Worm (Caenorhabditis elegans): Measurements from ENCODE around the gene ckk-1.

Gene ckk-1

ce11 chrIII:5591668-5592149, 43.6 kb upstream of the ckk-1 start, which contains the start of the genes ddx-15 and ucr-1 (continued):
- TF ChIP-seq nhr-10 (tag; optimal IDR thresholded peaks at IDR 0.05), result no peak
- peak; percentile 16 for TF ChIP-seq nhr-21 (tag; optimal IDR thresholded peaks at IDR 0.05)
- no peak for TF ChIP-seq aly-2 (tag; optimal IDR thresholded peaks at IDR 0.05)
- no peak for TF ChIP-seq nhr-23 (tag; optimal IDR thresholded peaks at IDR 0.05)
- peak; percentile 57 for TF ChIP-seq crh-2 (tag; optimal IDR thresholded peaks at IDR 0.05)
- TF ChIP-seq mab-5 (tag; optimal IDR thresholded peaks at IDR 0.05), result no peak
- peak; percentile 6 for TF ChIP-seq F13H6.1 (tag; optimal IDR thresholded peaks at IDR 0.05)
- TF ChIP-seq nhr-6 (tag; optimal IDR thresholded peaks at IDR 0.05), result no peak
- TF ChIP-seq sma-9 (GFP tag; optimal IDR thresholded peaks at IDR 0.05), result peak; percentile 38
- no peak for TF ChIP-seq sma-9 (tag; optimal IDR thresholded peaks at IDR 0.05)
- TF ChIP-seq gmeb-1 (tag; optimal IDR thresholded peaks at IDR 0.05), result peak; percentile 80
- TF ChIP-seq lsy-2 (tag; optimal IDR thresholded peaks at IDR 0.05), result peak; percentile 29 to 85
- no peak for TF ChIP-seq Y55F3AM.14 (GFP tag; optimal IDR thresholded peaks at IDR 0.05)

- TF ChIP-seq nhr-21 (tag; optimal IDR thresholded peaks at IDR 0.05) (peak; percentile 30), snpc-4 (tag; optimal IDR thresholded peaks at IDR 0.05) (no peak), aly-2 (tag; optimal IDR thresholded peaks at IDR 0.05) (no peak), nhr-25 (tag; optimal IDR thresholded peaks at IDR 0.05) (peak; percentile 71), fos-1 (tag; optimal IDR thresholded peaks at IDR 0.05) (peak; percentile 19), nhr-10 (tag; optimal IDR thresholded peaks at IDR 0.05) (no peak), sma-9 (GFP tag; optimal IDR thresholded peaks at IDR 0.05) (peak; percentile 7), sma-9 (tag; optimal IDR thresholded peaks at IDR 0.05) (no peak), sma-3 (GFP tag; optimal IDR thresholded peaks at IDR 0.05) (peak; percentile 43), crh-2 (tag; optimal IDR thresholded peaks at IDR 0.05) (no peak)
These were observed 40.9 kb upstream of the ckk-1 start for ce11 chrIII:5594350-5594749.

ce11 chrIII:5595445-5595844, 39.8 kb upstream of the ckk-1 start, which contains the start of gene ced-6:
TSS of gene ced-6 (plus strand) at chrIII:5595771.
- TF ChIP-seq sma-3 (GFP tag; optimal IDR thresholded peaks at IDR 0.05) (peak; percentile 9), peb-1 (tag; optimal IDR thresholded peaks at IDR 0.05) (no peak), fos-1 (tag; optimal IDR thresholded peaks at IDR 0.05) (peak; percentile 73)

ce11 chrIII:5599958-5600357, 35.3 kb upstream of the ckk-1 start, which contains the start of gene wdr-37:
TSS of gene wdr-37 (minus strand) at chrIII:5600058.
- TF ChIP-seq F13H6.1 (tag; optimal IDR thresholded peaks at IDR 0.05) (no peak), snpc-4 (tag; optimal IDR thresholded peaks at IDR 0.05) (no peak), nhr-237 (tag; optimal IDR thresholded peaks at IDR 0.05) (no peak), nhr-23 (tag; optimal IDR thresholded peaks at IDR 0.05) (no peak), nhr-25 (tag; optimal IDR thresholded peaks at IDR 0.05) (peak; percentile 5), fos-1 (tag; optimal IDR thresholded peaks at IDR 0.05) (no peak), ceh-16 (tag; optimal IDR thresholded peaks at IDR 0.05) (no peak)

ce11 chrIII:5601999-5602398, 33.3 kb upstream of the ckk-1 start:
- TF ChIP-seq gmeb-1 (tag; optimal IDR thresholded peaks at IDR 0.05) (peak; percentile 62), sem-4 (tag; optimal IDR thresholded peaks at IDR 0.05) (peak; percentile 22), crh-2 (tag; optimal IDR thresholded peaks at IDR 0.05) (peak; percentile 59), aly-2 (tag; optimal IDR thresholded peaks at IDR 0.05) (no peak), sma-3 (GFP tag; optimal IDR thresholded peaks at IDR 0.05) (peak; percentile 76), ztf-4 (tag; optimal IDR thresholded peaks at IDR 0.05) (peak; percentile 51), lin-13 (GFP tag; optimal IDR thresholded peaks at IDR 0.05) (peak; percentile 74), nhr-25 (tag; optimal IDR thresholded peaks at IDR 0.05) (peak; percentile 63), Y55F3AM.14 (GFP tag; optimal IDR thresholded peaks at IDR 0.05) (no peak), mbf-1 (tag; optimal IDR thresholded peaks at IDR 0.05) (no peak), sma-9 (GFP tag; optimal IDR thresholded peaks at IDR 0.05) (peak; percentile 73), sma-9 (tag; optimal IDR thresholded peaks at IDR 0.05) (no peak), alr-1 (tag; optimal IDR thresholded peaks at IDR 0.05) (no peak), ama-1 (optimal IDR thresholded peaks at IDR 0.05) (no peak), fos-1 (tag; optimal IDR thresholded peaks at IDR 0.05) (peak; percentile 64), elt-1 (tag; optimal IDR thresholded peaks at IDR 0.05) (no peak), C34F6.9 (tag; optimal IDR thresholded peaks at IDR 0.05) (peak; percentile 63), nhr-21 (tag; optimal IDR thresholded peaks at IDR 0.05) (peak; percentile 70), nhr-129 (tag; optimal IDR thresholded peaks at IDR 0.05) (peak; percentile 87), peb-1 (tag; optimal IDR thresholded peaks at IDR 0.05) (no peak), egl-27 (tag; optimal IDR thresholded peaks at IDR 0.05) (peak; percentile 58), unc-55 (GFP tag; optimal IDR thresholded peaks at IDR 0.05) (peak; percentile 20), nhr-23 (tag; optimal IDR thresholded peaks at IDR 0.05) (no peak), F13H6.1 (tag; optimal IDR thresholded peaks at IDR 0.05) (peak; percentile 65), lsy-2 (tag; optimal IDR thresholded peaks at IDR 0.05) (peak; percentile 13 to 72), ceh-16 (tag; optimal IDR thresholded peaks at IDR 0.05) (peak; percentile 25)

Measured in whole organism, L2 larva.